Fruit fly (Drosophila melanogaster) whole organism, pupa: Measurements from ENCODE around the gene CG34180.

Source experiments
- CG13204 ChIP-seq: fragments of 200-800 bp; sonication (Bioruptor generic); optimal IDR thresholded peaks from 2 replicates; lab custom pipeline; 2018; ENCODE audit warnings: missing biosample characterization, mild to moderate bottlenecking, missing genetic modification characterization, moderate library complexity
- CG4496 ChIP-seq: fragments of 200-800 bp; sonication (Bioruptor generic); IDR thresholded peaks from 3 replicates; pipeline ENCODE4 v1.3.6; 2022; ENCODE audit warnings: missing biosample characterization, missing genetic modification characterization

DNA sequence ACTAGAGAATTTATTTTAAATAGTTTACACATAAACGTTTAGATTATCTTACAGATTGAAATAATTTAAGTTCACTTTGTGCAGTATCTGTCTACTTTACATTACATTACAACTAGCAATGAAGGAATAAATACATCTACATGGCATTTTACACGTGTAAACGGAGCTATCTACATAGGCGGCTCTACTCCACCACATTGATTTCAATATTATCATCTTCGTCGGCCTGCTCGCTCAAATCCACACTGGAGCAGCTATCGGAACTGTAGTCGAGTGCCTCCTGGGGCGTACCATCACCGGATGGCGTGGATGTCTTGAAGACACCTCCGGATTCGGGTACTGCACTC is 47.3 kb upstream of the CG34180 start:
- no peak for TF ChIP-seq CG13204 (GFP tag; lab: Kevin White, UChicago)
- no peak for TF ChIP-seq CG4496 (GFP tag; lab: Robert Waterston, UW)
